Worm (Caenorhabditis elegans) whole organism, L4 larva: ENCODE data around the gene smg-6.

Experiments
- aly-2 ChIP-seq: sonication (generic microtip); optimal IDR thresholded peaks from 2 replicates; lab custom pipeline; 2018; ENCODE audit warnings: missing biosample characterization, missing genetic modification characterization
- ceh-28 ChIP-seq: fragments of 150-350 bp; optimal IDR thresholded peaks from 2 replicates; lab custom pipeline; 2014; ENCODE audit warnings: missing biosample characterization, missing genetic modification reagents, missing genetic modification characterization
- ceh-82 ChIP-seq: sonication (generic microtip); optimal IDR thresholded peaks from 2 replicates; lab custom pipeline; 2017; ENCODE audit warnings: missing biosample characterization, missing genetic modification characterization
- nhr-76 ChIP-seq: fragments of 150-350 bp; optimal IDR thresholded peaks from 2 replicates; lab custom pipeline; 2014; ENCODE audit warnings: missing biosample characterization, missing genetic modification characterization

DNA sequence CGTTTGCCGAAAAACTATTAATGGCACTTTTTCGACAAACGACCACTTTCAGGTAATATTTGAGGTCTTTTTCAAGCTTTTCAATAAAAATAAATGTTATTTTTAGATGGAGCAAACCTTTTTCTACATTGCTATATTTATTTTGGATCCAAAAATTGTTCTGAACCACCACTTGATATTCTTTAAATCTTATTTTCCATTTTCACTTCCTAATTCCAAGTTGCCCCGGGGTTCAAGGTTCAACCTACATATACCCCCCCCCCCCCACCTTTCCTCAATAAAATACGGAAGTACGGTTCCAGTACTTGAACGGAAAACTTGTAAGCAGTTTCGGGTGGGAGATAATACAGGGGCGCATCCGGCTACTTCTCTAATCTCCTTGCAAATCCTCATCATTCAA, 34.9 kb downstream of the smg-6 start, which contains the start of gene Y54F10AM.6:
- TF ChIP-seq nhr-76 (tag; lab: Kevin White, UChicago) (no peak), aly-2 (tag; lab: Kevin White, UChicago) (no peak), ceh-28 (tag; lab: Kevin White, UChicago) (no peak), ceh-82 (no peak)
